Fruit fly (Drosophila melanogaster) whole organism, prepupa: ENCODE data around the gene hoip.

Experiments
- CG10631 ChIP-seq: fragments of 200-800 bp; sonication (Bioruptor generic); optimal IDR thresholded peaks from 2 replicates; lab custom pipeline; 2016; ENCODE audit warnings: missing biosample characterization, missing genetic modification characterization
- CG10669 ChIP-seq: fragments of 200-800 bp; sonication (Bioruptor generic); optimal IDR thresholded peaks from 3 replicates; lab custom pipeline; 2018; ENCODE audit warnings: missing biosample characterization, mild to moderate bottlenecking, missing genetic modification characterization, moderate library complexity
- CG11294 ChIP-seq: fragments of 200-800 bp; sonication (Bioruptor generic); IDR thresholded peaks from 2 replicates; pipeline ENCODE4 v1.3.6; 2022; ENCODE audit warnings: missing biosample characterization, missing genetic modification characterization
- CG11902 ChIP-seq: fragments of 200-800 bp; sonication (Bioruptor generic); optimal IDR thresholded peaks from 3 replicates; lab custom pipeline; 2016; ENCODE audit warnings: missing biosample characterization, missing genetic modification characterization
- CG15336 ChIP-seq: fragments of 200-800 bp; sonication (Bioruptor generic); IDR thresholded peaks from 2 replicates; pipeline ENCODE4 v1.3.6; 2022; ENCODE audit warnings: missing biosample characterization, missing genetic modification characterization
- CG1621 ChIP-seq: fragments of 200-800 bp; sonication (Bioruptor generic); optimal IDR thresholded peaks from 3 replicates; lab custom pipeline; 2018; ENCODE audit warnings: missing biosample characterization, mild to moderate bottlenecking, missing genetic modification characterization
- CG16779 ChIP-seq: fragments of 200-800 bp; sonication (Bioruptor generic); optimal IDR thresholded peaks from 3 replicates; lab custom pipeline; 2017; ENCODE audit warnings: missing biosample characterization, mild to moderate bottlenecking, missing genetic modification characterization
- CG32006 ChIP-seq: fragments of 200-800 bp; sonication (Bioruptor generic); optimal IDR thresholded peaks from 3 replicates; lab custom pipeline; 2017; ENCODE audit warnings: missing biosample characterization, mild to moderate bottlenecking, missing genetic modification characterization
- CG34406 ChIP-seq: fragments of 200-800 bp; sonication (Bioruptor generic); optimal IDR thresholded peaks from 3 replicates; lab custom pipeline; 2016; ENCODE audit warnings: missing biosample characterization, missing genetic modification characterization
- CG3919 ChIP-seq: fragments of 200-800 bp; sonication (Bioruptor generic); optimal IDR thresholded peaks from 3 replicates; lab custom pipeline; 2016; ENCODE audit warnings: missing biosample characterization, missing genetic modification characterization
- CG4318 ChIP-seq: fragments of 200-800 bp; sonication (Bioruptor generic); optimal IDR thresholded peaks from 3 replicates; lab custom pipeline; 2017; ENCODE audit warnings: missing biosample characterization, mild to moderate bottlenecking, missing genetic modification characterization
- CG6163 ChIP-seq: fragments of 200-800 bp; sonication (Bioruptor generic); IDR thresholded peaks from 3 replicates; pipeline ENCODE4 v1.3.6; 2022; ENCODE audit warnings: missing biosample characterization, missing genetic modification characterization
- CG6276 ChIP-seq: fragments of 200-800 bp; sonication (Bioruptor generic); optimal IDR thresholded peaks from 2 replicates; lab custom pipeline; 2017; ENCODE audit warnings: missing biosample characterization, mild to moderate bottlenecking, missing genetic modification characterization
- CG6792 ChIP-seq: fragments of 200-800 bp; sonication (Bioruptor generic); optimal IDR thresholded peaks from 3 replicates; lab custom pipeline; 2016; ENCODE audit warnings: missing biosample characterization, missing genetic modification characterization
- CG6854 ChIP-seq: fragments of 200-800 bp; sonication (Bioruptor generic); optimal IDR thresholded peaks from 2 replicates; lab custom pipeline; 2017; ENCODE audit warnings: missing biosample characterization, mild to moderate bottlenecking, missing genetic modification characterization
- CG8119 ChIP-seq: fragments of 200-800 bp; sonication (Bioruptor generic); IDR thresholded peaks from 3 replicates; pipeline ENCODE4 v1.3.6; 2022; ENCODE audit warnings: missing biosample characterization, missing genetic modification characterization
- CG9139 ChIP-seq: fragments of 200-800 bp; sonication (Bioruptor generic); optimal IDR thresholded peaks from 3 replicates; lab custom pipeline; 2017; ENCODE audit warnings: missing biosample characterization, mild to moderate bottlenecking, missing genetic modification characterization
- Eip78C ChIP-seq: fragments of 200-800 bp; sonication (Bioruptor generic); peaks from one replicate; lab custom pipeline; 2016; ENCODE audit warnings: missing biosample characterization, missing genetic modification characterization
- Eip93F ChIP-seq: fragments of 200-800 bp; sonication (Bioruptor generic); optimal IDR thresholded peaks from 2 replicates; lab custom pipeline; 2016; ENCODE audit warnings: missing biosample characterization, mild to moderate bottlenecking, missing genetic modification characterization
- Ets21C ChIP-seq: fragments of 200-800 bp; sonication (Bioruptor generic); optimal IDR thresholded peaks from 3 replicates; lab custom pipeline; 2016; ENCODE audit warnings: missing biosample characterization, missing genetic modification characterization
- Ets96B ChIP-seq: fragments of 200-800 bp; optimal IDR thresholded peaks from 2 replicates; lab custom pipeline; 2019; ENCODE audit warnings: missing biosample characterization, mild to moderate bottlenecking, missing genetic modification characterization, moderate library complexity
- Gug ChIP-seq: fragments of 200-800 bp; sonication (Bioruptor generic); IDR thresholded peaks from 2 replicates; pipeline ENCODE4 v1.3.6; 2022; ENCODE audit warnings: missing biosample characterization, missing genetic modification characterization
- Hr4 ChIP-seq: fragments of 200-800 bp; sonication (Bioruptor generic); optimal IDR thresholded peaks from 3 replicates; lab custom pipeline; 2016; ENCODE audit warnings: missing biosample characterization, missing genetic modification characterization
- Lpt ChIP-seq: fragments of 200-800 bp; sonication (Bioruptor generic); optimal IDR thresholded peaks from 3 replicates; lab custom pipeline; 2016; ENCODE audit warnings: missing biosample characterization, missing genetic modification characterization
- Met ChIP-seq: fragments of 200-800 bp; sonication (Bioruptor generic); optimal IDR thresholded peaks from 3 replicates; lab custom pipeline; 2016; ENCODE audit warnings: missing biosample characterization, missing genetic modification characterization
- OdsH ChIP-seq: fragments of 200-800 bp; sonication (Bioruptor generic); optimal IDR thresholded peaks from 3 replicates; lab custom pipeline; 2016; ENCODE audit warnings: missing biosample characterization, missing genetic modification characterization
- Sox102F ChIP-seq: fragments of 200-800 bp; sonication (Bioruptor generic); optimal IDR thresholded peaks from 2 replicates; lab custom pipeline; 2016; ENCODE audit warnings: missing biosample characterization, mild to moderate bottlenecking, missing genetic modification characterization
- Sox15 ChIP-seq: fragments of 200-800 bp; sonication (Bioruptor generic); optimal IDR thresholded peaks from 3 replicates; lab custom pipeline; 2016; ENCODE audit warnings: missing biosample characterization, missing genetic modification characterization
- achi ChIP-seq: fragments of 200-800 bp; sonication (Bioruptor generic); optimal IDR thresholded peaks from 3 replicates; lab custom pipeline; 2016; ENCODE audit warnings: missing biosample characterization, missing genetic modification characterization
- acj6 ChIP-seq: fragments of 200-800 bp; sonication (Bioruptor generic); optimal IDR thresholded peaks from 3 replicates; lab custom pipeline; 2016; ENCODE audit warnings: missing biosample characterization, missing genetic modification characterization
- cyc ChIP-seq: fragments of 200-800 bp; sonication (Bioruptor generic); optimal IDR thresholded peaks from 3 replicates; lab custom pipeline; 2016; ENCODE audit warnings: missing biosample characterization, missing genetic modification characterization
- eg ChIP-seq: fragments of 200-800 bp; sonication (Bioruptor generic); IDR thresholded peaks from 3 replicates; pipeline ENCODE4 v1.3.6; 2022; ENCODE audit warnings: missing biosample characterization, missing genetic modification characterization
- esn ChIP-seq: fragments of 200-800 bp; sonication (Bioruptor generic); optimal IDR thresholded peaks from 2 replicates; lab custom pipeline; 2016; ENCODE audit warnings: missing biosample characterization, mild to moderate bottlenecking, missing genetic modification characterization, moderate library complexity
- fd59A ChIP-seq: fragments of 200-800 bp; sonication (Bioruptor generic); optimal IDR thresholded peaks from 2 replicates; lab custom pipeline; 2017; ENCODE audit warnings: missing biosample characterization, mild to moderate bottlenecking, missing genetic modification characterization, missing genetic modification reagents
- fkh ChIP-seq: fragments of 200-800 bp; sonication (Bioruptor generic); optimal IDR thresholded peaks from 3 replicates; lab custom pipeline; 2017; ENCODE audit warnings: missing biosample characterization, mild to moderate bottlenecking, missing genetic modification characterization, moderate library complexity
- net ChIP-seq: fragments of 200-800 bp; sonication (Bioruptor generic); optimal IDR thresholded peaks from 3 replicates; lab custom pipeline; 2016; ENCODE audit warnings: missing biosample characterization, missing genetic modification characterization
- pdm3 ChIP-seq: fragments of 200-800 bp; sonication (Bioruptor generic); optimal IDR thresholded peaks from 3 replicates; lab custom pipeline; 2016; ENCODE audit warnings: missing biosample characterization, missing genetic modification characterization
- salr ChIP-seq, 2 experiments: fragments of 200-800 bp; sonication (Bioruptor generic); optimal IDR thresholded peaks; 3 replicates each; lab custom pipeline; 2016 to 2018; ENCODE audit warnings: missing biosample characterization in 2 of 2, missing genetic modification characterization in 2 of 2, mild to moderate bottlenecking in 1 of 2
- spab ChIP-seq: fragments of 200-800 bp; sonication (Bioruptor generic); optimal IDR thresholded peaks from 2 replicates; lab custom pipeline; 2017; ENCODE audit warnings: missing biosample characterization, mild to moderate bottlenecking, missing genetic modification characterization, missing genetic modification reagents
- svp ChIP-seq: fragments of 200-800 bp; sonication (Bioruptor generic); peaks from one replicate; lab custom pipeline; 2016; ENCODE audit warnings: missing biosample characterization, missing genetic modification characterization
- topi ChIP-seq: fragments of 200-800 bp; sonication (Bioruptor generic); optimal IDR thresholded peaks from 3 replicates; lab custom pipeline; 2016; ENCODE audit warnings: missing biosample characterization, missing genetic modification characterization

hoip gene

DNA sequence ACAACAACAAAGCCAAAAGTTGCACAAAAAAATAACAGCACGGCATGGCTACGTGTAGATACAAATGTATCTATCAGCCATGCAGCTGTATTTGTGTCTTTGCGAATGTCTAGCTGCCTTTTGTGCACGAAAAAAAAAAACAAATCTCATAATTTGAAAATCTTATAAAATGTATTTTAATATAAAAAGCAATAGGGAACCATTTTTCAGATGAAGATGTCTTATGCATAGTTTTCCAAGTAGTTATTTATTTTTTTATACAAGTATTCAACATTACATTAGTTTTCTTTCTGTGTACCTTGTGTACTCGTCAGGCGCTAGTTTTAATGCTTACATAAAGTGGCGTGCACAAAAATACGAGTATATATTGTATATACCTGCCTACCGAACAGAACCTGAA lies 30.2 kb upstream of the hoip start:
- TF ChIP-seq salr (GFP tag; optimal IDR thresholded peaks at IDR 0.05; lab: Kevin White, UChicago) (no peak), Ets96B (tag; lab: Kevin White, UChicago) (no peak), CG10631 (GFP tag; lab: Kevin White, UChicago) (no peak), pdm3 (GFP tag; lab: Kevin White, UChicago) (no peak), CG34406 (GFP tag; lab: Kevin White, UChicago) (no peak), esn (GFP tag; lab: Kevin White, UChicago) (no peak), CG8119 (GFP tag; lab: Robert Waterston, UW) (peak; percentile 80; the same call in 2 of the 3 replicates), spab (no peak), CG9139 (GFP tag; lab: Kevin White, UChicago) (no peak), CG16779 (no peak), net (GFP tag; lab: Kevin White, UChicago) (peak; percentile 11), eg (GFP tag; lab: Robert Waterston, UW) (peak; percentile 95), CG6276 (GFP tag; lab: Kevin White, UChicago) (peak; percentile 80), CG32006 (peak; percentile 58), Hr4 (peak; percentile 54), CG6854 (GFP tag; lab: Kevin White, UChicago) (no peak), achi (GFP tag; lab: Kevin White, UChicago) (peak; percentile 21), Eip93F (GFP tag; lab: Kevin White, UChicago) (no peak), Sox15 (GFP tag; lab: Kevin White, UChicago) (no peak), CG10669 (no peak), Gug (GFP tag; lab: Robert Waterston, UW) (peak; percentile 88), cyc (no peak), Eip78C (GFP tag; lab: Kevin White, UChicago) (peak; percentile 83), CG11902 (GFP tag; lab: Kevin White, UChicago) (no peak), CG4318 (GFP tag; lab: Kevin White, UChicago) (no peak), CG11294 (GFP tag; lab: Robert Waterston, UW) (peak; percentile 85), Ets21C (GFP tag; lab: Kevin White, UChicago) (no peak), Sox102F (GFP tag; lab: Kevin White, UChicago) (no peak), CG1621 (tag; lab: Kevin White, UChicago) (no peak), fd59A (GFP tag; lab: Kevin White, UChicago) (no peak), CG15336 (GFP tag; lab: Robert Waterston, UW) (peak; percentile 88), Lpt (GFP tag; lab: Kevin White, UChicago) (peak; percentile 29), topi (GFP tag; lab: Kevin White, UChicago) (no peak), CG6163 (GFP tag; lab: Robert Waterston, UW) (peak; percentile 77), OdsH (peak; percentile 44), CG3919 (GFP tag; lab: Kevin White, UChicago) (peak; percentile 41)

DNA sequence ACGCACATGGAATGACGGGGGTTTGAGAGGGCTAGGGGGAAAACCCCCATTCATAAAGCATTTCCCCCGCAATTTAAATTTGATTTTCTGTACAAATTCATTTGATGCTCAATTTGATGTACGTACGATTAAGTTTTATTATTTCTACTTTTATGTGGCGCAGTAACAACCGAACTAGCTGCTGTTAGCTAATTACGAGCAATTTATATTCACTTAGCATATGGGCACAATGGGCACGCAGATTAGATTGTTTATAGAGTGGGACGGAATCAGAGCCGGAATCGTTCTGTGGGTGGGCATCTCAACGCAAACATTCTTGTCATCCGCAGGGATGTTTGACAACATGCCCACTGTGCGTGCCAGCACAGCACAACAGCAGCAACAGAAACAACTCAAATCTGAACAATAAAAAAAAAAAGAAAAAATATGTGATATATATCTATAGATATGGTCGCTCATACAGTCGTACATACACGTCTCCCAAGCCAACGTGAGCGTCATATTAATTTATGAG lies 28.6 kb upstream of the hoip start:
- TF ChIP-seq svp (no peak), fkh (GFP tag; lab: Kevin White, UChicago) (peak; percentile 29), eg (GFP tag; lab: Robert Waterston, UW) (0 out of 3 replicates have a peak, but pooled peaks have one; percentile 32)

DNA sequence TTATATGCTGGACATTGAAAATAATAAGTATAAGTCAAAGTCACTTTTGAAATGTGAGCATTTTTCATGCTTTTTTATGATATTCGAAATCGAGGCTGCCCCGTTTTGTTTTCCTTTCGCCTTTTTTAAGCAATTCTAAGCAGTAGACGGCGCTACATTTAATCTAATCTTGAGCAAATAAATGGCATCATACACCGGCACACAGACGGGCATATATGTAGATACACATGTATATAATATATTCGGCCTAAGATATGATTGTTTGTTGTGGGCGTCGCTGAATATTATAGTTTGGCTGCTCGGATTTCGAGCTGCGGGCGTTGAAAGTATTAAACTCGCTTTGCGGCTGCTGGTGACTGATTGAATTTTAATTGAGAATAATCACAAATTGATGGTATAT lies 27.3 kb upstream of the hoip start:
- TF ChIP-seq Sox102F (GFP tag; lab: Kevin White, UChicago), result no peak
- no peak for TF ChIP-seq Met (GFP tag; lab: Kevin White, UChicago)
- TF ChIP-seq CG6276 (GFP tag; lab: Kevin White, UChicago), result no peak
- TF ChIP-seq Sox15 (GFP tag; lab: Kevin White, UChicago), result no peak
- no peak for TF ChIP-seq Eip93F (GFP tag; lab: Kevin White, UChicago)
- TF ChIP-seq fkh (GFP tag; lab: Kevin White, UChicago), result peak; percentile 50
- TF ChIP-seq CG10669, result no peak
- TF ChIP-seq acj6 (GFP tag; lab: Kevin White, UChicago), result no peak
- TF ChIP-seq CG6792 (GFP tag; lab: Kevin White, UChicago), result no peak
- no peak for TF ChIP-seq net (GFP tag; lab: Kevin White, UChicago)
- peak; percentile 15 for TF ChIP-seq svp
- no peak for TF ChIP-seq CG32006
